Fruit fly (Drosophila melanogaster) whole organism, embryonic: Measurements from ENCODE around the gene Elp6.

Experiments used
- Blimp-1 ChIP-seq: fragments of 200-800 bp; sonication (Bioruptor generic); optimal IDR thresholded peaks from 3 replicates; lab custom pipeline; 2018; ENCODE audit warnings: missing biosample characterization, missing genetic modification characterization, mild to moderate bottlenecking, moderate library complexity, missing genetic modification reagents
- CG10147 ChIP-seq: fragments of 200-800 bp; sonication (Bioruptor generic); optimal IDR thresholded peaks from 2 replicates; lab custom pipeline; 2019; ENCODE audit warnings: missing biosample characterization, mild to moderate bottlenecking, missing genetic modification characterization, moderate library complexity
- CG10274 ChIP-seq: fragments of 200-800 bp; sonication (Bioruptor generic); optimal IDR thresholded peaks from 3 replicates; lab custom pipeline; 2017; ENCODE audit warnings: missing biosample characterization, mild to moderate bottlenecking, missing genetic modification characterization
- CG11398 ChIP-seq: fragments of 200-800 bp; sonication (Bioruptor generic); optimal IDR thresholded peaks from 2 replicates; lab custom pipeline; 2016; ENCODE audit warnings: missing biosample characterization, missing genetic modification characterization
- CG12942 ChIP-seq: fragments of 200-800 bp; sonication (Bioruptor generic); optimal IDR thresholded peaks from 3 replicates; lab custom pipeline; 2016; ENCODE audit warnings: missing biosample characterization, missing genetic modification characterization
- CG14965 ChIP-seq: fragments of 200-800 bp; sonication (Bioruptor generic); optimal IDR thresholded peaks from 2 replicates; lab custom pipeline; 2016; ENCODE audit warnings: missing biosample characterization, missing genetic modification characterization, borderline replicate concordance
- CG16779 ChIP-seq: fragments of 200-800 bp; sonication (Bioruptor generic); IDR thresholded peaks from 2 replicates; pipeline ENCODE4 v1.3.6; 2022; ENCODE audit warnings: missing biosample characterization, missing genetic modification characterization
- CG2889 ChIP-seq: fragments of 200-800 bp; sonication (Bioruptor generic); IDR thresholded peaks from 3 replicates; pipeline ENCODE4 v1.3.6; 2022; ENCODE audit warnings: missing biosample characterization, missing genetic modification characterization
- CG32767 ChIP-seq: fragments of 200-800 bp; sonication (Bioruptor generic); IDR thresholded peaks from 2 replicates; pipeline ENCODE4 v1.3.6; 2022; ENCODE audit warnings: missing biosample characterization, missing genetic modification characterization
- CG3407 ChIP-seq: fragments of 200-800 bp; sonication (Bioruptor generic); optimal IDR thresholded peaks from 2 replicates; lab custom pipeline; 2018; ENCODE audit warnings: missing biosample characterization, mild to moderate bottlenecking, missing genetic modification characterization
- CG3995 ChIP-seq: fragments of 200-800 bp; sonication (Bioruptor generic); optimal IDR thresholded peaks from 3 replicates; lab custom pipeline; 2016; ENCODE audit warnings: missing biosample characterization, missing genetic modification characterization
- CG8359 ChIP-seq: fragments of 200-800 bp; sonication (Bioruptor generic); optimal IDR thresholded peaks from 2 replicates; lab custom pipeline; 2017; ENCODE audit warnings: missing biosample characterization, mild to moderate bottlenecking, missing genetic modification characterization, borderline replicate concordance
- CG8944 ChIP-seq: fragments of 200-800 bp; sonication (Bioruptor generic); optimal IDR thresholded peaks from 3 replicates; lab custom pipeline; 2016; ENCODE audit warnings: missing biosample characterization, missing genetic modification characterization
- CG9609 ChIP-seq: fragments of 200-800 bp; sonication (Bioruptor generic); optimal IDR thresholded peaks from 3 replicates; lab custom pipeline; 2016; ENCODE audit warnings: missing biosample characterization, missing genetic modification characterization
- CG9817 ChIP-seq: fragments of 200-800 bp; sonication (Bioruptor generic); optimal IDR thresholded peaks from 2 replicates; lab custom pipeline; 2018; ENCODE audit warnings: missing biosample characterization, mild to moderate bottlenecking, missing genetic modification characterization, moderate library complexity
- CHES-1-like ChIP-seq: fragments of 200-800 bp; sonication (Bioruptor generic); optimal IDR thresholded peaks from 2 replicates; lab custom pipeline; 2016; ENCODE audit warnings: missing biosample characterization, missing genetic modification characterization
- CTCF ChIP-seq: fragments of 200-800 bp; sonication (Bioruptor generic); optimal IDR thresholded peaks from 2 replicates; lab custom pipeline; 2017; ENCODE audit warnings: missing biosample characterization, mild to moderate bottlenecking, missing genetic modification characterization, moderate library complexity
- Camta ChIP-seq: fragments of 200-800 bp; sonication (Bioruptor generic); optimal IDR thresholded peaks from 2 replicates; lab custom pipeline; 2016; ENCODE audit warnings: missing biosample characterization, missing genetic modification characterization
- D19A ChIP-seq: fragments of 200-800 bp; optimal IDR thresholded peaks from 3 replicates; lab custom pipeline; 2019; ENCODE audit warnings: missing biosample characterization, mild to moderate bottlenecking, missing genetic modification characterization, moderate library complexity
- Dref ChIP-seq: fragments of 200-800 bp; sonication (Bioruptor generic); IDR thresholded peaks from 2 replicates; pipeline ENCODE4 v1.3.6; 2022; ENCODE audit warnings: missing biosample characterization, missing genetic modification characterization
- Mad ChIP-seq: fragments of 200-800 bp; sonication (Bioruptor generic); optimal IDR thresholded peaks from 2 replicates; lab custom pipeline; 2016; ENCODE audit warnings: missing biosample characterization, missing genetic modification characterization
- Mes4 ChIP-seq: fragments of 200-800 bp; sonication (Bioruptor generic); optimal IDR thresholded peaks from 2 replicates; lab custom pipeline; 2016; ENCODE audit warnings: missing biosample characterization, missing genetic modification characterization
- Sin3A ChIP-seq: fragments of >200 bp; optimal IDR thresholded peaks from 2 replicates; lab custom pipeline; 2018
- Taf1 ChIP-seq: fragments of 200-800 bp; sonication (Bioruptor generic); IDR thresholded peaks from 2 replicates; pipeline ENCODE4 v1.3.6; 2022; ENCODE audit warnings: missing biosample characterization, missing genetic modification characterization
- Tbp ChIP-seq: fragments of >200 bp; optimal IDR thresholded peaks from 2 replicates; lab custom pipeline; 2018; ENCODE audit warnings: missing biosample characterization, missing genetic modification characterization
- aop ChIP-seq: fragments of 200-800 bp; sonication (Bioruptor generic); IDR thresholded peaks from 2 replicates; pipeline ENCODE4 v1.3.6; 2022; ENCODE audit warnings: missing biosample characterization, missing genetic modification characterization
- bbx ChIP-seq: fragments of 200-800 bp; sonication (Bioruptor generic); IDR thresholded peaks from 2 replicates; pipeline ENCODE4 v1.3.6; 2022; ENCODE audit warnings: missing biosample characterization, missing genetic modification characterization; ENCODE audit not compliant: partially characterized antibody
- br ChIP-seq: fragments of >200 bp; optimal IDR thresholded peaks from 2 replicates; lab custom pipeline; 2017
- chn ChIP-seq: fragments of 200-800 bp; sonication (Bioruptor generic); optimal IDR thresholded peaks from 2 replicates; lab custom pipeline; 2016; ENCODE audit warnings: missing biosample characterization, missing genetic modification characterization
- dimm ChIP-seq: fragments of 200-800 bp; sonication (Bioruptor generic); IDR thresholded peaks from 2 replicates; pipeline ENCODE4 v1.3.6; 2022; ENCODE audit warnings: missing biosample characterization, missing genetic modification characterization
- disco-r ChIP-seq: fragments of 200-800 bp; sonication (Bioruptor generic); optimal IDR thresholded peaks from 2 replicates; lab custom pipeline; 2016; ENCODE audit warnings: missing biosample characterization, missing genetic modification characterization
- dm ChIP-seq: fragments of 200-800 bp; sonication (Bioruptor generic); optimal IDR thresholded peaks from 3 replicates; lab custom pipeline; 2016; ENCODE audit warnings: missing biosample characterization, missing genetic modification characterization
- dpn ChIP-seq, 2 experiments: fragments of 200-800 bp; sonication (Bioruptor generic); optimal IDR thresholded peaks; 3 replicates each; lab custom pipeline; 2016; ENCODE audit warnings: missing biosample characterization in 2 of 2, missing genetic modification characterization in 2 of 2
- fd64A ChIP-seq: fragments of 200-800 bp; sonication (Bioruptor generic); optimal IDR thresholded peaks from 3 replicates; lab custom pipeline; 2018; ENCODE audit warnings: missing biosample characterization, mild to moderate bottlenecking, missing genetic modification characterization
- fd96Cb ChIP-seq: fragments of 200-800 bp; sonication (Bioruptor generic); optimal IDR thresholded peaks from 2 replicates; lab custom pipeline; 2018; ENCODE audit warnings: missing biosample characterization, mild to moderate bottlenecking, missing genetic modification characterization, moderate library complexity
- gt ChIP-seq: fragments of 200-800 bp; sonication (Bioruptor generic); IDR thresholded peaks from 2 replicates; pipeline ENCODE4 v1.3.6; 2022; ENCODE audit warnings: missing biosample characterization, missing genetic modification characterization
- ind ChIP-seq: fragments of 200-800 bp; sonication (Bioruptor generic); optimal IDR thresholded peaks from 3 replicates; lab custom pipeline; 2016; ENCODE audit warnings: missing biosample characterization, missing genetic modification characterization
- inv ChIP-seq: fragments of 200-800 bp; sonication (Bioruptor generic); IDR thresholded peaks from 2 replicates; pipeline ENCODE4 v1.3.6; 2022; ENCODE audit warnings: missing biosample characterization, missing genetic modification characterization; ENCODE audit not compliant: partially characterized antibody
- kah ChIP-seq: fragments of 200-800 bp; sonication (Bioruptor generic); optimal IDR thresholded peaks from 2 replicates; lab custom pipeline; 2018; ENCODE audit warnings: missing biosample characterization, mild to moderate bottlenecking, missing genetic modification characterization
- nom ChIP-seq: fragments of 200-800 bp; sonication (Bioruptor generic); optimal IDR thresholded peaks from 2 replicates; lab custom pipeline; 2017; ENCODE audit warnings: missing biosample characterization, missing genetic modification characterization, mild to moderate bottlenecking, moderate library complexity, missing genetic modification reagents
- phol ChIP-seq: fragments of 200-800 bp; sonication (Bioruptor generic); optimal IDR thresholded peaks from 3 replicates; lab custom pipeline; 2018; ENCODE audit warnings: missing biosample characterization, mild to moderate bottlenecking, missing genetic modification characterization, moderate library complexity
- prd ChIP-seq, 3 experiments: fragments of >200 bp in 2 of 3; fragments of 200-800 bp in 1 of 3; sonication (Bioruptor generic) in 1 of 3; optimal IDR thresholded peaks in 2 of 3; IDR thresholded peaks in 1 of 3; 2 replicates in 2 of 3; 3 replicates in 1 of 3; pipeline versions ENCODE4 v1.3.6 to Lab custom; 2017 to 2022; ENCODE audit warnings: missing biosample characterization in 1 of 3, missing genetic modification characterization in 1 of 3
- ranshi ChIP-seq: fragments of 200-800 bp; sonication (Bioruptor generic); IDR thresholded peaks from 2 replicates; pipeline ENCODE4 v1.3.6; 2022; ENCODE audit warnings: missing biosample characterization, missing genetic modification characterization
- sim ChIP-seq: fragments of 200-800 bp; sonication (Bioruptor generic); IDR thresholded peaks from 2 replicates; pipeline ENCODE4 v1.3.6; 2022; ENCODE audit warnings: missing biosample characterization, missing genetic modification characterization
- sisA ChIP-seq: fragments of 200-800 bp; sonication (Bioruptor generic); IDR thresholded peaks from 2 replicates; pipeline ENCODE4 v1.3.6; 2022; ENCODE audit warnings: missing biosample characterization, missing genetic modification characterization
- slbo ChIP-seq: fragments of 200-800 bp; sonication (Bioruptor generic); IDR thresholded peaks from 2 replicates; pipeline ENCODE4 v1.3.6; 2022; ENCODE audit warnings: missing biosample characterization, missing genetic modification characterization
- tgo ChIP-seq: fragments of 200-800 bp; sonication (Bioruptor generic); IDR thresholded peaks from 3 replicates; pipeline ENCODE4 v1.3.6; 2022; ENCODE audit warnings: missing biosample characterization, missing genetic modification characterization
- usp ChIP-seq: fragments of >200 bp; optimal IDR thresholded peaks from 2 replicates; lab custom pipeline; 2017; ENCODE audit warnings: missing biosample characterization, missing genetic modification characterization
- wor ChIP-seq: fragments of 200-800 bp; sonication (Bioruptor generic); IDR thresholded peaks from 2 replicates; pipeline ENCODE4 v1.3.6; 2022; ENCODE audit warnings: missing biosample characterization, missing genetic modification characterization

Gene Elp6

dm6 chr3R:13364175-13365174 lies 2.2 kb downstream of the Elp6 start, which contains the start of gene Dic1 (continued):
- TF ChIP-seq CG16779 (GFP tag; lab: Robert Waterston, UW): peak; percentile 65; the same call in 1 of the 2 replicates
- TF ChIP-seq inv (GFP tag; lab: Robert Waterston, UW): no peak; the same call in 1 of the 2 replicates
- TF ChIP-seq CG9609 (GFP tag; lab: Kevin White, UChicago): peak; percentile 89
- peak; percentile 93 for TF ChIP-seq CG12942
- TF ChIP-seq disco-r (GFP tag; lab: Kevin White, UChicago): peak; percentile 76
- no peak for TF ChIP-seq usp (GFP tag; lab: Kevin White, UChicago)
- peak; percentile 98 for TF ChIP-seq fd96Cb
- TF ChIP-seq nom (GFP tag; lab: Kevin White, UChicago): peak; percentile 87
- no peak for TF ChIP-seq Sin3A (lab: Kevin White, UChicago)
- no peak for TF ChIP-seq Dref (GFP tag; lab: Robert Waterston, UW)
- peak; percentile 95 for TF ChIP-seq D19A (tag; lab: Kevin White, UChicago)
- TF ChIP-seq Camta (GFP tag; lab: Kevin White, UChicago): peak; percentile 95
- TF ChIP-seq CG3407 (GFP tag; lab: Kevin White, UChicago): peak; percentile 93
- TF ChIP-seq CG11398 (GFP tag; lab: Kevin White, UChicago): peak; percentile 78
- peak; percentile 84 for TF ChIP-seq dm (GFP tag; lab: Kevin White, UChicago)
- TF ChIP-seq aop (GFP tag; lab: Robert Waterston, UW): peak; percentile 90
- TF ChIP-seq kah (GFP tag; lab: Kevin White, UChicago): peak; percentile 93
- TF ChIP-seq CG9817 (tag; lab: Kevin White, UChicago): peak; percentile 95
- TF ChIP-seq dpn (GFP tag; optimal IDR thresholded peaks at IDR 0.05; lab: Kevin White, UChicago): peak; percentile 93 to 95
- TF ChIP-seq CG10274 (GFP tag; lab: Kevin White, UChicago): peak; percentile 91
- 0 out of 2 replicates have a peak, but pooled peaks have one; percentile 43 for TF ChIP-seq bbx
- peak; percentile 89 for TF ChIP-seq ranshi (GFP tag; lab: Robert Waterston, UW)
- peak; percentile 79 for TF ChIP-seq CG2889 (GFP tag; lab: Robert Waterston, UW)
- peak; percentile 69 for TF ChIP-seq gt (GFP tag; lab: Robert Waterston, UW)
- peak; percentile 93 for TF ChIP-seq slbo
- peak; percentile 92 for TF ChIP-seq CG32767 (GFP tag; lab: Robert Waterston, UW)
- TF ChIP-seq ind: peak; percentile 95
- peak; percentile 63 for TF ChIP-seq CTCF
- peak; percentile 93 for TF ChIP-seq chn (GFP tag; lab: Kevin White, UChicago)
- TF ChIP-seq tgo (GFP tag; lab: Robert Waterston, UW): peak; percentile 92
- peak; percentile 90 for TF ChIP-seq CG8359 (GFP tag; lab: Kevin White, UChicago)
- no peak for TF ChIP-seq prd (optimal IDR thresholded peaks at IDR 0.05; lab: Kevin White, UChicago)
- TF ChIP-seq prd (GFP tag; IDR thresholded peaks at IDR 0.05; lab: Robert Waterston, UW): peak; percentile 92
- TF ChIP-seq Tbp (GFP tag; lab: Kevin White, UChicago): no peak
- peak; percentile 92 for TF ChIP-seq sisA (GFP tag; lab: Robert Waterston, UW)
- peak; percentile 87 for TF ChIP-seq CHES-1-like
- TF ChIP-seq phol (tag; lab: Kevin White, UChicago): peak; percentile 98
- peak; percentile 76 for TF ChIP-seq Taf1 (GFP tag; lab: Robert Waterston, UW)
- no peak for TF ChIP-seq br (lab: Kevin White, UChicago)
- TF ChIP-seq wor (GFP tag; lab: Robert Waterston, UW): peak; percentile 91
- peak; percentile 57 for TF ChIP-seq dimm (GFP tag; lab: Robert Waterston, UW)
- peak; percentile 74 for TF ChIP-seq CG3995
- peak; percentile 98 for TF ChIP-seq Blimp-1
- TF ChIP-seq CG14965 (GFP tag; lab: Kevin White, UChicago): no peak
- TF ChIP-seq CG10147 (GFP tag; lab: Kevin White, UChicago): peak; percentile 98
- TF ChIP-seq Mes4: peak; percentile 85
- TF ChIP-seq Mad (GFP tag; lab: Kevin White, UChicago): peak; percentile 91
- no peak for TF ChIP-seq sim (GFP tag; lab: Robert Waterston, UW)
- TF ChIP-seq CG8944 (GFP tag; lab: Kevin White, UChicago): peak; percentile 85
- peak; percentile 18 for TF ChIP-seq fd64A (GFP tag; lab: Kevin White, UChicago)
